Worm (Caenorhabditis elegans) whole organism, young adult: ENCODE results near the gene R07E5.19.

ENCODE experiments used
- B0261.1 ChIP-seq: sonication (generic microtip); optimal IDR thresholded peaks from 2 replicates; lab custom pipeline; 2016; ENCODE audit warnings: mild to moderate bottlenecking, missing genetic modification characterization, moderate library complexity, missing compliant biosample characterization
- B0336.3 ChIP-seq: fragments of 200-800 bp; sonication (Bioruptor generic); IDR thresholded peaks from 2 replicates; pipeline ENCODE4 v1.3.6; 2022; ENCODE audit warnings: missing genetic modification characterization, missing compliant biosample characterization
- D2030.7 ChIP-seq: fragments of 200-800 bp; sonication (Bioruptor generic); IDR thresholded peaks from 2 replicates; pipeline ENCODE4 v1.3.6; 2022; ENCODE audit warnings: missing genetic modification reagents, missing genetic modification characterization, missing compliant biosample characterization
- F22D6.2 ChIP-seq: sonication (generic microtip); optimal IDR thresholded peaks from 2 replicates; lab custom pipeline; 2016; ENCODE audit warnings: mild to moderate bottlenecking, missing genetic modification characterization, missing compliant biosample characterization
- F37B4.10 ChIP-seq: fragments of 200-800 bp; sonication (Bioruptor generic); IDR thresholded peaks from 2 replicates; pipeline ENCODE4 v1.3.6; 2022; ENCODE audit warnings: missing genetic modification characterization, missing compliant biosample characterization
- F49E8.2 ChIP-seq: sonication (generic microtip); optimal IDR thresholded peaks from 3 replicates; lab custom pipeline; 2017; ENCODE audit warnings: missing genetic modification characterization, mild to moderate bottlenecking, missing compliant biosample characterization, antibody characterized with exemption, moderate library complexity; ENCODE audit not compliant: insufficient read depth
- F52B5.7 ChIP-seq: sonication (generic microtip); optimal IDR thresholded peaks from 2 replicates; lab custom pipeline; 2016; ENCODE audit warnings: mild to moderate bottlenecking, missing genetic modification characterization, missing compliant biosample characterization
- F57C9.4 ChIP-seq: sonication (generic microtip); optimal IDR thresholded peaks from 2 replicates; lab custom pipeline; 2017; ENCODE audit warnings: mild to moderate bottlenecking, missing genetic modification characterization, missing compliant biosample characterization
- K12H6.12 ChIP-seq: fragments of 200-800 bp; sonication (Bioruptor generic); optimal IDR thresholded peaks from 2 replicates; lab custom pipeline; 2018; ENCODE audit warnings: mild to moderate bottlenecking, missing genetic modification characterization, missing compliant biosample characterization
- Y53G8AR.9 ChIP-seq: fragments of 200-800 bp; sonication (Bioruptor generic); conservative IDR thresholded peaks from 2 replicates; pipeline ENCODE4 v1.3.6; 2022; ENCODE audit warnings: missing genetic modification reagents, missing genetic modification characterization, missing compliant biosample characterization
- Y95B8A.8 ChIP-seq: fragments of 200-800 bp; sonication (Bioruptor generic); IDR thresholded peaks from 2 replicates; pipeline ENCODE4 v1.3.6; 2022; ENCODE audit warnings: missing genetic modification reagents, missing genetic modification characterization, missing compliant biosample characterization
- ama-1 ChIP-seq, 3 experiments: fragments of 150-350 bp in 1 of 3; sonication (generic microtip) in 2 of 3; optimal IDR thresholded peaks; 2 replicates each; lab custom pipeline; 2014 to 2018; ENCODE audit warnings: missing biosample characterization in 2 of 3, missing genetic modification characterization in 2 of 3, missing genetic modification reagents in 2 of 3
- aptf-2 ChIP-seq: fragments of 200-800 bp; sonication (Bioruptor generic); conservative IDR thresholded peaks from 2 replicates; pipeline ENCODE4 v1.3.6; 2022; ENCODE audit warnings: missing genetic modification reagents, missing genetic modification characterization, missing compliant biosample characterization
- athp-1 ChIP-seq: sonication (generic microtip); optimal IDR thresholded peaks from 2 replicates; lab custom pipeline; 2017; ENCODE audit warnings: mild to moderate bottlenecking, missing genetic modification characterization, missing compliant biosample characterization
- cebp-2 ChIP-seq: fragments of 200-800 bp; sonication (Bioruptor generic); IDR thresholded peaks from 2 replicates; pipeline ENCODE4 v1.3.6; 2022; ENCODE audit warnings: missing genetic modification characterization, missing compliant biosample characterization
- ceh-40 ChIP-seq: fragments of 200-800 bp; sonication (Bioruptor generic); IDR thresholded peaks from 2 replicates; pipeline ENCODE4 v1.3.6; 2022; ENCODE audit warnings: missing genetic modification characterization, missing compliant biosample characterization
- ceh-79 ChIP-seq: sonication (generic microtip); optimal IDR thresholded peaks from 2 replicates; lab custom pipeline; 2017; ENCODE audit warnings: mild to moderate bottlenecking, missing genetic modification characterization, missing compliant biosample characterization
- chd-7 ChIP-seq: sonication (generic microtip); optimal IDR thresholded peaks from 2 replicates; lab custom pipeline; 2016; ENCODE audit warnings: mild to moderate bottlenecking, missing genetic modification characterization, moderate library complexity, missing compliant biosample characterization
- die-1 ChIP-seq: sonication (generic microtip); optimal IDR thresholded peaks from 2 replicates; lab custom pipeline; 2016; ENCODE audit warnings: missing genotype, mild to moderate bottlenecking, missing genetic modification characterization, missing compliant biosample characterization
- dox-1 ChIP-seq: fragments of 200-800 bp; sonication (Bioruptor generic); IDR thresholded peaks from 2 replicates; pipeline ENCODE4 v1.3.6; 2022; ENCODE audit warnings: missing genetic modification reagents, missing genetic modification characterization, missing compliant biosample characterization
- dpff-1 ChIP-seq: sonication (generic microtip); optimal IDR thresholded peaks from 2 replicates; lab custom pipeline; 2017; ENCODE audit warnings: mild to moderate bottlenecking, missing genetic modification characterization, missing compliant biosample characterization
- egl-18 ChIP-seq: fragments of 200-800 bp; sonication (Bioruptor generic); IDR thresholded peaks from 2 replicates; pipeline ENCODE4 v1.3.6; 2022; ENCODE audit warnings: missing genetic modification reagents, missing genetic modification characterization, missing compliant biosample characterization
- gei-17 ChIP-seq: fragments of 200-800 bp; sonication (Bioruptor generic); optimal IDR thresholded peaks from 2 replicates; lab custom pipeline; 2018; ENCODE audit warnings: mild to moderate bottlenecking, missing genetic modification characterization, missing compliant biosample characterization
- him-1 ChIP-seq: sonication (generic microtip); optimal IDR thresholded peaks from 2 replicates; lab custom pipeline; 2016; ENCODE audit warnings: missing genotype, missing genetic modification reagents, missing genetic modification characterization, missing compliant biosample characterization
- lin-35 ChIP-seq, 3 experiments: fragments of 150-350 bp in 2 of 3; sonication (generic microtip) in 1 of 3; optimal IDR thresholded peaks; 2 replicates each; lab custom pipeline; 2014 to 2018; ENCODE audit warnings: missing biosample characterization in 3 of 3, missing genetic modification characterization in 3 of 3, missing genetic modification reagents in 3 of 3
- lin-40 ChIP-seq: sonication (generic microtip); optimal IDR thresholded peaks from 2 replicates; lab custom pipeline; 2016; ENCODE audit warnings: missing genetic modification characterization, mild to moderate bottlenecking, missing compliant biosample characterization, missing genotype, missing genetic modification reagents
- lsl-1 ChIP-seq: fragments of 200-800 bp; sonication (Bioruptor generic); optimal IDR thresholded peaks from 2 replicates; lab custom pipeline; 2018; ENCODE audit warnings: mild to moderate bottlenecking, missing genetic modification characterization, moderate library complexity, missing compliant biosample characterization
- lsy-27 ChIP-seq: sonication (generic microtip); optimal IDR thresholded peaks from 2 replicates; lab custom pipeline; 2017; ENCODE audit warnings: missing genetic modification characterization, mild to moderate bottlenecking, missing compliant biosample characterization, antibody characterized with exemption, missing genotype, borderline replicate concordance; ENCODE audit not compliant: insufficient read depth
- madf-10 ChIP-seq: sonication (generic microtip); optimal IDR thresholded peaks from 2 replicates; lab custom pipeline; 2016; ENCODE audit warnings: mild to moderate bottlenecking, missing genetic modification characterization, missing compliant biosample characterization
- madf-3 ChIP-seq: fragments of 200-800 bp; sonication (Bioruptor generic); IDR thresholded peaks from 2 replicates; pipeline ENCODE4 v1.3.6; 2022; ENCODE audit warnings: missing genetic modification reagents, missing genetic modification characterization, missing compliant biosample characterization
- madf-6 ChIP-seq: fragments of 200-800 bp; sonication (Bioruptor generic); IDR thresholded peaks from 2 replicates; pipeline ENCODE4 v1.3.6; 2022; ENCODE audit warnings: missing genetic modification reagents, missing genetic modification characterization, missing compliant biosample characterization
- nfyb-1 ChIP-seq: fragments of 200-800 bp; sonication (Bioruptor generic); IDR thresholded peaks from 2 replicates; pipeline ENCODE4 v1.3.6; 2022; ENCODE audit warnings: missing genetic modification reagents, missing genetic modification characterization, missing compliant biosample characterization
- nhr-120 ChIP-seq: fragments of 200-800 bp; sonication (Bioruptor generic); IDR thresholded peaks from 2 replicates; pipeline ENCODE4 v1.3.6; 2022; ENCODE audit warnings: missing genetic modification characterization, missing compliant biosample characterization
- nhr-27 ChIP-seq: fragments of 200-800 bp; sonication (Bioruptor generic); optimal IDR thresholded peaks from 2 replicates; lab custom pipeline; 2018; ENCODE audit warnings: mild to moderate bottlenecking, missing genetic modification characterization, moderate library complexity, missing compliant biosample characterization
- pha-4 ChIP-seq: fragments of 150-350 bp; sonication (generic microtip); optimal IDR thresholded peaks from 2 replicates; lab custom pipeline; 2014; ENCODE audit warnings: missing biosample characterization, missing genetic modification reagents, missing genetic modification characterization
- rcor-1 ChIP-seq: fragments of 200-800 bp; sonication (Bioruptor generic); IDR thresholded peaks from 2 replicates; pipeline ENCODE4 v1.3.6; 2022; ENCODE audit warnings: missing genetic modification reagents, missing genetic modification characterization, missing compliant biosample characterization
- snpc-1.1 ChIP-seq: sonication (generic microtip); optimal IDR thresholded peaks from 2 replicates; lab custom pipeline; 2017; ENCODE audit warnings: missing genetic modification characterization, mild to moderate bottlenecking, missing compliant biosample characterization, antibody characterized with exemption, moderate library complexity, missing genotype, missing genetic modification reagents; ENCODE audit not compliant: insufficient read depth
- snpc-1.3 ChIP-seq: sonication (generic microtip); optimal IDR thresholded peaks from 2 replicates; lab custom pipeline; 2017; ENCODE audit warnings: missing genetic modification characterization, mild to moderate bottlenecking, missing compliant biosample characterization, antibody characterized with exemption, moderate library complexity, missing genotype, missing genetic modification reagents; ENCODE audit not compliant: insufficient read depth
- snpc-3.4 ChIP-seq: sonication (generic microtip); optimal IDR thresholded peaks from 2 replicates; lab custom pipeline; 2017; ENCODE audit warnings: missing genetic modification characterization, mild to moderate bottlenecking, missing compliant biosample characterization, antibody characterized with exemption, moderate library complexity, missing genotype, missing genetic modification reagents
- somi-1 ChIP-seq: fragments of 200-800 bp; sonication (Bioruptor generic); optimal IDR thresholded peaks from 2 replicates; lab custom pipeline; 2018; ENCODE audit warnings: mild to moderate bottlenecking, missing genetic modification characterization, missing compliant biosample characterization
- sptf-2 ChIP-seq: fragments of 200-800 bp; sonication (Bioruptor generic); optimal IDR thresholded peaks from 2 replicates; lab custom pipeline; 2018; ENCODE audit warnings: mild to moderate bottlenecking, missing genetic modification characterization, missing compliant biosample characterization
- tbp1 ChIP-seq: fragments of 200-800 bp; sonication (Bioruptor generic); optimal IDR thresholded peaks from 2 replicates; lab custom pipeline; 2018; ENCODE audit warnings: mild to moderate bottlenecking, missing genetic modification characterization, missing compliant biosample characterization
- tbx-9 ChIP-seq: sonication (generic microtip); optimal IDR thresholded peaks from 2 replicates; lab custom pipeline; 2016; ENCODE audit warnings: borderline replicate concordance, missing genetic modification characterization, inconsistent platforms, missing compliant biosample characterization
- zim-3 ChIP-seq: sonication (generic microtip); optimal IDR thresholded peaks from 2 replicates; lab custom pipeline; 2017; ENCODE audit warnings: mild to moderate bottlenecking, missing genetic modification characterization, moderate library complexity, missing compliant biosample characterization
- ztf-22 ChIP-seq: fragments of 200-800 bp; sonication (Bioruptor generic); optimal IDR thresholded peaks from 2 replicates; lab custom pipeline; 2018; ENCODE audit warnings: mild to moderate bottlenecking, missing genetic modification characterization, moderate library complexity, missing compliant biosample characterization
- ztf-25 ChIP-seq: fragments of 200-800 bp; sonication (Bioruptor generic); IDR thresholded peaks from 2 replicates; pipeline ENCODE4 v1.3.6; 2022; ENCODE audit warnings: missing genetic modification reagents, missing genetic modification characterization, missing compliant biosample characterization
- ztf-26 ChIP-seq: sonication (generic microtip); optimal IDR thresholded peaks from 2 replicates; lab custom pipeline; 2017; ENCODE audit warnings: missing genetic modification characterization, missing compliant biosample characterization

R07E5.19 gene

ce11 chrIII:4449893-4450579, 32.2 kb upstream of the R07E5.19 start, which contains the start of gene ceh-43 (continued):
- TF ChIP-seq snpc-3.4 (tag; lab: Kevin White, UChicago) (peak; percentile 38), K12H6.12 (no peak), F52B5.7 (tag; lab: Kevin White, UChicago) (no peak), madf-10 (tag; lab: Kevin White, UChicago) (no peak), nhr-120 (GFP tag; lab: Robert Waterston, UW) (no peak), Y53G8AR.9 (GFP tag; lab: Robert Waterston, UW) (no peak), lsy-27 (tag; lab: Kevin White, UChicago) (no peak), ztf-22 (GFP tag; lab: Kevin White, UChicago) (no peak), B0261.1 (tag; lab: Kevin White, UChicago) (peak; percentile 71), snpc-1.1 (tag; lab: Kevin White, UChicago) (no peak), chd-7 (tag; lab: Kevin White, UChicago) (no peak), dpff-1 (tag; lab: Kevin White, UChicago) (no peak), madf-3 (GFP tag; lab: Robert Waterston, UW) (0 out of 2 replicates have a peak, but pooled peaks have one; percentile 44), ama-1 (optimal IDR thresholded peaks at IDR 0.05; lab: Kevin White, UChicago) (no peak), ama-1 (GFP tag; optimal IDR thresholded peaks at IDR 0.05; lab: Kevin White, UChicago) (no peak), Y95B8A.8 (no peak), lin-40 (no peak), B0336.3 (GFP tag; lab: Robert Waterston, UW) (no peak), aptf-2 (GFP tag; lab: Robert Waterston, UW) (no peak), ceh-40 (no peak), gei-17 (GFP tag; lab: Kevin White, UChicago) (no peak), athp-1 (tag; lab: Kevin White, UChicago) (no peak), sptf-2 (no peak), ceh-79 (tag; lab: Kevin White, UChicago) (no peak), zim-3 (no peak), snpc-1.3 (no peak), die-1 (tag; lab: Kevin White, UChicago) (peak; percentile 35), F49E8.2 (tag; lab: Kevin White, UChicago) (no peak), D2030.7 (peak; percentile 60; the same call in 1 of the 2 replicates), rcor-1 (0 out of 2 replicates have a peak, but pooled peaks have one; percentile 8), F22D6.2 (tag; lab: Kevin White, UChicago) (no peak), tbp1 (GFP tag; lab: Kevin White, UChicago) (peak; percentile 92), pha-4 (tag; lab: Kevin White, UChicago) (no peak), dox-1 (GFP tag; lab: Robert Waterston, UW) (no peak), tbx-9 (no peak), ztf-26 (tag; lab: Kevin White, UChicago) (no peak), him-1 (tag; lab: Kevin White, UChicago) (peak; percentile 46), nhr-27 (tag; lab: Kevin White, UChicago) (no peak), ztf-25 (GFP tag; lab: Robert Waterston, UW) (no peak), madf-6 (peak; percentile 64; the same call in 1 of the 2 replicates), egl-18 (GFP tag; lab: Robert Waterston, UW) (no peak), somi-1 (GFP tag; lab: Kevin White, UChicago) (no peak), F37B4.10 (no peak), nfyb-1 (GFP tag; lab: Robert Waterston, UW) (0 out of 2 replicates have a peak, but pooled peaks have one; percentile 32), F57C9.4 (tag; lab: Kevin White, UChicago) (no peak), lsl-1 (GFP tag; lab: Kevin White, UChicago) (peak; percentile 33), cebp-2 (GFP tag; lab: Robert Waterston, UW) (no peak), lin-35 (GFP tag; optimal IDR thresholded peaks at IDR 0.05; lab: Kevin White, UChicago) (no peak)
